Worm (Caenorhabditis elegans) whole organism, young adult: ENCODE measurements around the gene gyf-1.

Experiments
- ets-4 ChIP-seq: fragments of 200-800 bp; sonication (Bioruptor generic); optimal IDR thresholded peaks from 2 replicates; lab custom pipeline; 2018; ENCODE audit warnings: mild to moderate bottlenecking, missing genetic modification characterization, missing compliant biosample characterization
- nfyb-1 ChIP-seq: fragments of 200-800 bp; sonication (Bioruptor generic); IDR thresholded peaks from 2 replicates; pipeline ENCODE4 v1.3.6; 2022; ENCODE audit warnings: missing genetic modification reagents, missing genetic modification characterization, missing compliant biosample characterization
- snpc-4 ChIP-seq, 5 experiments: fragments of 150-350 bp in 1 of 5; sonication (generic microtip) in 4 of 5; optimal IDR thresholded peaks; 2 replicates each; lab custom pipeline; 2014 to 2018; ENCODE audit warnings: missing genetic modification characterization in 5 of 5, missing biosample characterization in 3 of 5, antibody characterized with exemption in 2 of 5, mild to moderate bottlenecking in 2 of 5, missing compliant biosample characterization in 2 of 5, missing genotype in 2 of 5, moderate library complexity in 2 of 5, missing genetic modification reagents in 1 of 5
- unc-130 ChIP-seq: sonication (generic microtip); optimal IDR thresholded peaks from 2 replicates; lab custom pipeline; 2016; ENCODE audit warnings: missing genetic modification reagents, missing genetic modification characterization, missing compliant biosample characterization
- xnd-1 ChIP-seq: sonication (generic microtip); optimal IDR thresholded peaks from 2 replicates; lab custom pipeline; 2016; ENCODE audit warnings: missing genotype, missing genetic modification reagents, missing genetic modification characterization, missing compliant biosample characterization

- no peak for TF ChIP-seq ets-4 (GFP tag; lab: Kevin White, UChicago)
- no peak for TF ChIP-seq unc-130 (GFP tag; lab: Kevin White, UChicago)
- no peak for TF ChIP-seq snpc-4 (GFP tag; optimal IDR thresholded peaks at IDR 0.05; lab: Kevin White, UChicago)
- no peak for TF ChIP-seq snpc-4 (tag; optimal IDR thresholded peaks at IDR 0.05; lab: Kevin White, UChicago)
- no peak for TF ChIP-seq nfyb-1 (GFP tag; lab: Robert Waterston, UW)
- no peak for TF ChIP-seq xnd-1 (tag; lab: Kevin White, UChicago)
Observed at ce11 chrII:6651719-6652118, 32.3 kb upstream of the gyf-1 start, which contains the start of gene sra-26.
